Fruit fly (Drosophila melanogaster): ENCODE measurements around the gene mRpS9.

mRpS9 gene

dm6 chr3R:7895457-7895856 lies 7.0 kb downstream of the mRpS9 start (continued):
- TF ChIP-seq topi (GFP tag; optimal IDR thresholded peaks at IDR 0.05) = peak; percentile 49
- peak; percentile 55 for TF ChIP-seq Sox15 (GFP tag; optimal IDR thresholded peaks at IDR 0.05)
- no peak for TF ChIP-seq ss (GFP tag; optimal IDR thresholded peaks at IDR 0.05)
- TF ChIP-seq Lpt (GFP tag; optimal IDR thresholded peaks at IDR 0.05) = peak; percentile 94
- peak; percentile 55 for TF ChIP-seq cyc (GFP tag; optimal IDR thresholded peaks at IDR 0.05)
- TF ChIP-seq CG6854 (GFP tag; optimal IDR thresholded peaks at IDR 0.05) = peak; percentile 36
- peak; percentile 96 for TF ChIP-seq CG8119 (GFP tag; IDR thresholded peaks at IDR 0.05)
- TF ChIP-seq CG3919 (GFP tag; optimal IDR thresholded peaks at IDR 0.05) = no peak
- TF ChIP-seq Eip93F (GFP tag; optimal IDR thresholded peaks at IDR 0.05) = no peak
- TF ChIP-seq Blimp-1 (GFP tag; optimal IDR thresholded peaks at IDR 0.05) = no peak
- TF ChIP-seq CG3032 (tag; optimal IDR thresholded peaks at IDR 0.05) = peak; percentile 87
- no peak for TF ChIP-seq CG6276 (GFP tag; optimal IDR thresholded peaks at IDR 0.05)
- TF ChIP-seq CG7368 (GFP tag; optimal IDR thresholded peaks at IDR 0.05) = peak; percentile 88
- no peak for TF ChIP-seq vri (GFP tag; optimal IDR thresholded peaks at IDR 0.05)
- peak; percentile 90 for TF ChIP-seq Eip75B (GFP tag; optimal IDR thresholded peaks at IDR 0.05)

- no peak for TF ChIP-seq CG11902 (GFP tag; optimal IDR thresholded peaks at IDR 0.05)
- no peak for TF ChIP-seq Met (GFP tag; optimal IDR thresholded peaks at IDR 0.05)
- TF ChIP-seq salr (GFP tag; optimal IDR thresholded peaks at IDR 0.05) = peak in 1 of 2 experiments; percentile 38
- TF ChIP-seq CG11294 (GFP tag; IDR thresholded peaks at IDR 0.05) = no peak
- no peak for TF ChIP-seq CG6163 (GFP tag; IDR thresholded peaks at IDR 0.05)
- peak; percentile 37 for TF ChIP-seq CG1621 (tag; optimal IDR thresholded peaks at IDR 0.05)
- no peak for TF ChIP-seq svp (GFP tag)
- TF ChIP-seq Ets21C (GFP tag; optimal IDR thresholded peaks at IDR 0.05) = no peak
- peak; percentile 12 for TF ChIP-seq Hr4 (GFP tag; optimal IDR thresholded peaks at IDR 0.05)
- no peak for TF ChIP-seq CG34406 (GFP tag; optimal IDR thresholded peaks at IDR 0.05)
- peak; percentile 33 for TF ChIP-seq Eip75B (GFP tag; optimal IDR thresholded peaks at IDR 0.05)
- TF ChIP-seq Ets96B (tag; optimal IDR thresholded peaks at IDR 0.05) = no peak
- TF ChIP-seq CG8119 (GFP tag; IDR thresholded peaks at IDR 0.05) = no peak
- TF ChIP-seq CG8319 (GFP tag; optimal IDR thresholded peaks at IDR 0.05) = no peak
- no peak for TF ChIP-seq Smox (GFP tag; optimal IDR thresholded peaks at IDR 0.05)
- TF ChIP-seq Hr39 (GFP tag; optimal IDR thresholded peaks at IDR 0.05) = no peak
- TF ChIP-seq Eip78C (GFP tag) = peak; percentile 79
- TF ChIP-seq CG32006 (GFP tag; optimal IDR thresholded peaks at IDR 0.05) = peak; percentile 52
- TF ChIP-seq CG10669 (GFP tag; optimal IDR thresholded peaks at IDR 0.05) = no peak
- no peak for TF ChIP-seq esn (GFP tag; optimal IDR thresholded peaks at IDR 0.05)
- TF ChIP-seq CG4318 (GFP tag; optimal IDR thresholded peaks at IDR 0.05) = peak; percentile 22
- no peak for TF ChIP-seq net (GFP tag; optimal IDR thresholded peaks at IDR 0.05)
- TF ChIP-seq achi (GFP tag; optimal IDR thresholded peaks at IDR 0.05) = peak; percentile 0
- TF ChIP-seq CG7368 (GFP tag; optimal IDR thresholded peaks at IDR 0.05) = no peak
- TF ChIP-seq Lpt (GFP tag; optimal IDR thresholded peaks at IDR 0.05) = no peak
- peak; percentile 8 for TF ChIP-seq CG6276 (GFP tag; optimal IDR thresholded peaks at IDR 0.05)
- peak; percentile 13 for TF ChIP-seq pdm3 (GFP tag; optimal IDR thresholded peaks at IDR 0.05)
- TF ChIP-seq CG8632 (GFP tag; optimal IDR thresholded peaks at IDR 0.05) = no peak
- no peak for TF ChIP-seq CG3919 (GFP tag; optimal IDR thresholded peaks at IDR 0.05)
- TF ChIP-seq acj6 (GFP tag; optimal IDR thresholded peaks at IDR 0.05) = no peak
- TF ChIP-seq Gug (GFP tag; IDR thresholded peaks at IDR 0.05) = no peak
- no peak for TF ChIP-seq CG16779 (tag; optimal IDR thresholded peaks at IDR 0.05)
- no peak; the same call in 1 of the 3 replicates for TF ChIP-seq eg (GFP tag; IDR thresholded peaks at IDR 0.05)
These were observed 7.9 kb downstream of the mRpS9 start for dm6 chr3R:7894586-7894985.
